Worm (Caenorhabditis elegans): Measurements from ENCODE around the gene C08F11.3.
"Not testable (repeated sequence)": the region's sequence is repeated elsewhere in the genome, so short reads cannot be mapped to it uniquely, and the experiment has no call there.

C08F11.3 gene

DNA sequence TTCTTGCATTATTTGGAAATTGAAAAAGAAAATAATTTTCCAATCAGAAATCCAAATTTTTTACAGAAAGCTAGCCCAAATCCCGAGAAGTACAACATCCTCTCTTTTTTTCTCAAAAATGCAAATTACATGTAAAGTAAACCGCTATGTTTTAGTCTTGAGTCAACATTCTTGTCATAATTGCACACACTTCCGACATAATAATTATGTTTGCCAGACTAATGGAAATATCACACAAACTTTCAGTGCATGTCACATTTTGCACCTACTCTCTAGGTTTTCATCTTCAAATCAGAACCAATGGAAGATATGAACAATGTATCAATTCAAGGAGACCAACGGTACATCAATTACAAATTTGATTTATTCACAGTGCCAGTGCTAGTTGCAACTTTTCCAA, 34.7 kb upstream of the C08F11.3 start, which contains the start of gene sru-11:
TSS of gene sru-11 (plus strand) at position 301 of the 400 bp plus-strand sequence.
- no peak for TF ChIP-seq unc-86 (tag; optimal IDR thresholded peaks at IDR 0.05)
- TF ChIP-seq dve-1 (tag; optimal IDR thresholded peaks at IDR 0.05), result no peak
- TF ChIP-seq npax-4 (tag; optimal IDR thresholded peaks at IDR 0.05), result no peak
- no peak for TF ChIP-seq gmeb-2 (tag; optimal IDR thresholded peaks at IDR 0.05)
- TF ChIP-seq Y22D7AL.16 (tag; optimal IDR thresholded peaks at IDR 0.05), result no peak
- no peak for TF ChIP-seq dmd-4 (tag; optimal IDR thresholded peaks at IDR 0.05; ENCODE audit: borderline replicate concordance)
- TF ChIP-seq F13H6.1 (tag; optimal IDR thresholded peaks at IDR 0.05), result no peak
- no peak for TF ChIP-seq pqm-1 (tag; optimal IDR thresholded peaks at IDR 0.05)
- TF ChIP-seq mec-3 (tag; optimal IDR thresholded peaks at IDR 0.05; ENCODE audit: borderline replicate concordance), result no peak
- TF ChIP-seq sdc-2 (tag; optimal IDR thresholded peaks at IDR 0.05), result no peak
- TF ChIP-seq ttx-3 (tag; optimal IDR thresholded peaks at IDR 0.05), result no peak
- TF ChIP-seq zip-5 (tag; optimal IDR thresholded peaks at IDR 0.05), result no peak
- TF ChIP-seq K09A11.1 (tag; optimal IDR thresholded peaks at IDR 0.05; ENCODE audit: insufficient read depth), result no peak
- no peak for TF ChIP-seq hlh-13 (GFP tag; optimal IDR thresholded peaks at IDR 0.05)
- TF ChIP-seq odd-2 (tag; optimal IDR thresholded peaks at IDR 0.05), result no peak
- TF ChIP-seq fax-1 (tag; optimal IDR thresholded peaks at IDR 0.05), result no peak
- TF ChIP-seq unc-3 (GFP tag; conservative IDR thresholded peaks at IDR 0.05), result no peak
- no peak for TF ChIP-seq unc-3 (tag; optimal IDR thresholded peaks at IDR 0.05)
- TF ChIP-seq ceh-18 (tag; optimal IDR thresholded peaks at IDR 0.05), result no peak

DNA sequence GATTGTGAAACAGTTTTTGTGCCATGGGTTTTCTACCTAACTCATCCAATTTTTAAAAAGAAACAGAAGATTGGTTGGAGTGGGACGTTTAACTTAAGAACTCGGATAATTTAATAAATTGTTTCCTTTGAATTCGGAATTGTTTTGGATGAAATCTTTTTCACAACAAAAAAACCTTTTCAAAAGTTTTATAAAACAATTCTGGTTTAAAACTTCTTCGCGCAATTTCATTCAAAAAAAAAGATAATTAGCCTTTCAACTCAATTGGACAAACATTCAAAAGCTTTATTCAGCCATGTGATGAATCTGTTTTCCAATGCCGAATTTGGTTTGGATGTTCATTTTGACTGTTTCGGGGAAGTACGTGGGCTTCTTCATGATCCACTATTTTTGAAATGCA, 32.1 kb upstream of the C08F11.3 start, which contains the start of gene Y45F10B.12:
TSS of gene Y45F10B.12 (plus strand) at position 301 of the 400 bp plus-strand sequence.
- TF ChIP-seq pat-9 (tag; optimal IDR thresholded peaks at IDR 0.05) (no peak), pax-1 (tag; optimal IDR thresholded peaks at IDR 0.05) (no peak), ceh-30 (tag; optimal IDR thresholded peaks at IDR 0.05) (no peak), sox-2 (GFP tag; IDR thresholded peaks at IDR 0.05) (no peak), ceh-9 (tag; optimal IDR thresholded peaks at IDR 0.05) (no peak), rnt-1 (tag; optimal IDR thresholded peaks at IDR 0.05) (no peak), tbx-7 (tag; optimal IDR thresholded peaks at IDR 0.05) (no peak), ceh-19 (GFP tag; optimal IDR thresholded peaks at IDR 0.05) (no peak), elt-4 (tag; optimal IDR thresholded peaks at IDR 0.05) (no peak), hlh-30 (tag; optimal IDR thresholded peaks at IDR 0.05; ENCODE audit: insufficient read depth) (no peak), dve-1 (tag; optimal IDR thresholded peaks at IDR 0.05) (no peak)

DNA sequence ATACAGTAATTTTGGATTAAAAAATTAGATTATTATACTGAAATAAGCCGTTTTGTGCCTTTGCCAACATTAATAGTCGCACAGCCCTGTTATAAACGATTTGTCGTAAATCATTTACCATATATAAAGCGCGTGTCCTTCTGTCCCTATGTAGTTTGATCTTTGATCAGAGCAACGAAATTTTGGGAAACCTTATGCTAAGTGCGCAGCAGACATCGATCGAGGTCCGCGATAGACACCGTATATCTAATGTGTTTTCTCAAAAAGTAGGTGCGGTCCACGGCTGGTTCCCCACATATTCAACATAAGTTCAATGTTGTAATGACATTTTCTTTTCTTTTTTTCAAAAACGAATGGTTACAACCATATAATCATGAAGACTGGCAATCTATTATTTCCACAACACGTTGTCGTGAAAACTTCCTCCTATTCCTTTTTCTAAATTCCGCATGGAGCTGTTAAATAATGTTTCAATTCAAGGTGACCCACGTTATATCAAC, 30.7 kb upstream of the C08F11.3 start, which contains the start of gene sru-9:
TSS of gene sru-9 (plus strand) at position 450 of the 500 bp plus-strand sequence.
- TF ChIP-seq dmd-4 (tag; optimal IDR thresholded peaks at IDR 0.05; ENCODE audit: borderline replicate concordance); pha-4 (tag; optimal IDR thresholded peaks at IDR 0.05); fkh-6 (tag; optimal IDR thresholded peaks at IDR 0.05): not testable (repeated sequence)

DNA sequence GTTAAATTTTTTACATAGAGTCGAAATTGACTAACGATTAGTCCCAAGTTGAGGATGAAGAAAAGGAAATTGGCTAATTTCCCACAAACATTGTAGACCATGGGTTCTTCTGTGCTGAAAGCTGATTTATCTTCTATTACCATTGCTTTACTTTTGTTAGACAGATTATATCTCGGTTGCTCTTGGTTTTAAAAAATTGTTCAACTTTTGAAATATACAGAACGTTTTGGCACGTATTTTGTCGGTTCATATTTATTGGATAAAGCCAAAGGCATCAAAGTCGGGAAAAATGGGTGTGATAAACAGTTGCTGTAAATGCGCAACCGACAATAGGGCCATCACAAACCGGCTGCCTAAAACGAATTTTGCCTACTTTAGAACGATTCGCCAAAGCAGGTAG, 27.7 kb upstream of the C08F11.3 start, which contains the start of gene tsp-5:
TSS of gene tsp-5 (minus strand) at position 101 of the 400 bp plus-strand sequence.
- TF ChIP-seq fkh-6 (tag; optimal IDR thresholded peaks at IDR 0.05) (no peak), ceh-34 (tag; optimal IDR thresholded peaks at IDR 0.05) (no peak), K09A11.1 (tag; optimal IDR thresholded peaks at IDR 0.05; ENCODE audit: insufficient read depth) (no peak), npax-4 (tag; optimal IDR thresholded peaks at IDR 0.05) (no peak)

DNA sequence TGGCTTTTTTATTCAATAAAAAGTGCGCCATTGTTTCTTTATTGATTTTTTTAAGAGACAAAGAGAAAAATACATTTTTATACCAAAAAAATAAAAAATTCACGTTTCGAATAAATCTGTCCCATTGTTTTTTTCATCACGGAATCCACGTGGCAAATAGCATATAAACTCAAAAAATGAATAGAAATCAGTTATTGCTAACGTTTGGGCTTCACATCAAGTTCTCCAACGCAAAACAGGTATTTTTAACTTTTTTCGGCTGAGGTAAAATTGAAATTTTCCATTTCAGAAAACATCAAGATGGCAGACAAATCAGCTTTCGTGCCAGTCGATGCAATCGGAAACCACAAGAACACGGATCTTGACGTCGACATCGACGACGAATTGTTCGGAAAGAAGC, 26.0 kb upstream of the C08F11.3 start, which contains the start of gene Y45F10B.3:
TSS of gene Y45F10B.3 (plus strand) at position 301 of the 400 bp plus-strand sequence.
- TF ChIP-seq ceh-18 (tag; optimal IDR thresholded peaks at IDR 0.05) (no peak), ceh-2 (tag; optimal IDR thresholded peaks at IDR 0.05) (no peak), pqm-1 (tag; optimal IDR thresholded peaks at IDR 0.05) (no peak), ceh-14 (tag; optimal IDR thresholded peaks at IDR 0.05) (no peak), nhr-11 (tag; optimal IDR thresholded peaks at IDR 0.05) (no peak), ceh-34 (tag; optimal IDR thresholded peaks at IDR 0.05) (no peak), K09A11.1 (tag; optimal IDR thresholded peaks at IDR 0.05; ENCODE audit: insufficient read depth) (no peak), ceh-22 (tag; optimal IDR thresholded peaks at IDR 0.05) (no peak), pax-1 (tag; optimal IDR thresholded peaks at IDR 0.05) (no peak), gmeb-2 (tag; optimal IDR thresholded peaks at IDR 0.05) (no peak), ref-2 (tag; optimal IDR thresholded peaks at IDR 0.05) (no peak), sox-4 (tag; optimal IDR thresholded peaks at IDR 0.05) (no peak), eyg-1 (tag; optimal IDR thresholded peaks at IDR 0.05) (no peak), npax-4 (tag; optimal IDR thresholded peaks at IDR 0.05) (no peak), dve-1 (tag; optimal IDR thresholded peaks at IDR 0.05) (no peak), ztf-16 (tag; optimal IDR thresholded peaks at IDR 0.05) (no peak), madf-2 (tag; optimal IDR thresholded peaks at IDR 0.05) (no peak), ets-4 (tag; optimal IDR thresholded peaks at IDR 0.05) (no peak), nhr-232 (tag; optimal IDR thresholded peaks at IDR 0.05) (no peak)

Data from whole organism, late embryonic.